Worm (Caenorhabditis elegans) whole organism, L2 larva: ENCODE results near the gene F17H10.1.
A peak's percentile ranks its signal among the peaks of the same experiment; 100 is the strongest.

Source experiments
- C34F6.9 ChIP-seq: fragments of 150-350 bp; optimal IDR thresholded peaks from 2 replicates; lab custom pipeline; 2014; ENCODE audit warnings: missing biosample characterization, missing genetic modification characterization
- F13H6.1 ChIP-seq: sonication (generic microtip); optimal IDR thresholded peaks from 2 replicates; lab custom pipeline; 2016; ENCODE audit warnings: missing genetic modification characterization, missing compliant biosample characterization
- R02D3.7 ChIP-seq: fragments of 150-350 bp; optimal IDR thresholded peaks from 2 replicates; lab custom pipeline; 2014; ENCODE audit warnings: missing biosample characterization, missing genetic modification characterization
- Y55F3AM.14 ChIP-seq: fragments of 200-800 bp; sonication (Bioruptor generic); optimal IDR thresholded peaks from 2 replicates; lab custom pipeline; 2018; ENCODE audit warnings: mild to moderate bottlenecking, missing genetic modification characterization, missing compliant biosample characterization
- ZK546.5 ChIP-seq: sonication (generic microtip); optimal IDR thresholded peaks from 2 replicates; lab custom pipeline; 2017; ENCODE audit warnings: missing biosample characterization, missing genetic modification characterization
- aly-2 ChIP-seq: fragments of 150-350 bp; optimal IDR thresholded peaks from 2 replicates; lab custom pipeline; 2014; ENCODE audit warnings: missing biosample characterization, missing genetic modification characterization
- ama-1 ChIP-seq: fragments of 150-350 bp; optimal IDR thresholded peaks from 2 replicates; lab custom pipeline; 2018; ENCODE audit warnings: inconsistent platforms
- blmp-1 ChIP-seq: sonication (generic microtip); optimal IDR thresholded peaks from 2 replicates; lab custom pipeline; 2017; ENCODE audit warnings: missing genetic modification characterization, mild to moderate bottlenecking, missing compliant biosample characterization, antibody characterized with exemption, moderate library complexity; ENCODE audit not compliant: insufficient read depth
- ceh-16 ChIP-seq: fragments of 150-350 bp; optimal IDR thresholded peaks from 2 replicates; lab custom pipeline; 2014; ENCODE audit warnings: missing biosample characterization, missing genetic modification characterization
- ceh-82 ChIP-seq: fragments of 150-350 bp; optimal IDR thresholded peaks from 2 replicates; lab custom pipeline; 2014; ENCODE audit warnings: missing biosample characterization, missing genetic modification characterization
- crh-2 ChIP-seq: sonication (generic microtip); optimal IDR thresholded peaks from 2 replicates; lab custom pipeline; 2017; ENCODE audit warnings: missing biosample characterization, missing genetic modification characterization
- dmd-4 ChIP-seq: sonication (generic microtip); optimal IDR thresholded peaks from 2 replicates; lab custom pipeline; 2017; ENCODE audit warnings: missing biosample characterization, missing genetic modification characterization
- lin-11 ChIP-seq: fragments of 150-350 bp; sonication (generic microtip); optimal IDR thresholded peaks from 2 replicates; lab custom pipeline; 2014; ENCODE audit warnings: missing biosample characterization, missing genetic modification characterization, inconsistent platforms, mixed read lengths
- lin-13 ChIP-seq: fragments of 150-350 bp; optimal IDR thresholded peaks from 2 replicates; lab custom pipeline; 2014; ENCODE audit warnings: missing biosample characterization, missing genetic modification reagents, missing genetic modification characterization
- lsy-2 ChIP-seq, 2 experiments: fragments of 150-350 bp in 1 of 2; sonication (generic microtip) in 1 of 2; optimal IDR thresholded peaks; 2 replicates each; lab custom pipeline; 2014 to 2017; ENCODE audit warnings: missing biosample characterization in 2 of 2, missing genetic modification characterization in 2 of 2
- mbf-1 ChIP-seq: sonication (generic microtip); optimal IDR thresholded peaks from 2 replicates; lab custom pipeline; 2017; ENCODE audit warnings: missing biosample characterization, missing genetic modification characterization
- mdl-1 ChIP-seq, 2 experiments: fragments of 150-350 bp in 1 of 2; sonication (generic microtip) in 1 of 2; optimal IDR thresholded peaks; 2 replicates each; lab custom pipeline; 2017; ENCODE audit warnings: missing biosample characterization in 2 of 2, missing genetic modification characterization in 2 of 2
- nhr-10 ChIP-seq: sonication (generic microtip); optimal IDR thresholded peaks from 2 replicates; lab custom pipeline; 2017; ENCODE audit warnings: missing biosample characterization, missing genetic modification characterization
- nhr-129 ChIP-seq: fragments of 150-350 bp; optimal IDR thresholded peaks from 2 replicates; lab custom pipeline; 2014; ENCODE audit warnings: missing biosample characterization, missing genetic modification characterization
- nhr-21 ChIP-seq: fragments of 150-350 bp; optimal IDR thresholded peaks from 2 replicates; lab custom pipeline; 2014; ENCODE audit warnings: missing biosample characterization, missing genetic modification characterization
- nhr-237 ChIP-seq: fragments of 150-350 bp; optimal IDR thresholded peaks from 2 replicates; lab custom pipeline; 2014; ENCODE audit warnings: missing biosample characterization, missing genetic modification characterization
- nhr-25 ChIP-seq: fragments of 150-350 bp; sonication (generic microtip); optimal IDR thresholded peaks from 3 replicates; lab custom pipeline; 2014; ENCODE audit warnings: missing biosample characterization, missing genetic modification characterization
- nhr-77 ChIP-seq: fragments of 150-350 bp; optimal IDR thresholded peaks from 2 replicates; lab custom pipeline; 2014; ENCODE audit warnings: missing biosample characterization, missing genetic modification characterization
- sma-3 ChIP-seq: sonication (generic microtip); optimal IDR thresholded peaks from 2 replicates; lab custom pipeline; 2016; ENCODE audit warnings: missing genetic modification reagents, missing genetic modification characterization, missing compliant biosample characterization
- snpc-4 ChIP-seq: fragments of 150-350 bp; optimal IDR thresholded peaks from 2 replicates; lab custom pipeline; 2014; ENCODE audit warnings: missing biosample characterization, missing genetic modification characterization
- unc-39 ChIP-seq: fragments of 150-350 bp; optimal IDR thresholded peaks from 2 replicates; lab custom pipeline; 2014; ENCODE audit warnings: missing biosample characterization, missing genetic modification characterization
- unc-55 ChIP-seq: fragments of 150-350 bp; sonication (generic microtip); optimal IDR thresholded peaks from 3 replicates; lab custom pipeline; 2014; ENCODE audit warnings: missing biosample characterization, missing genetic modification reagents, missing genetic modification characterization
- ztf-1 ChIP-seq: fragments of 200-800 bp; sonication (Bioruptor generic); conservative IDR thresholded peaks from 2 replicates; pipeline ENCODE4 v1.3.6; 2022; ENCODE audit warnings: missing genetic modification characterization, missing compliant biosample characterization

Gene F17H10.1

ce11 chrX:13145988-13146873, 41.2 kb downstream of the F17H10.1 start:
- TF ChIP-seq snpc-4 (tag; lab: Kevin White, UChicago) = no peak
- TF ChIP-seq nhr-25 (tag; lab: Kevin White, UChicago) = peak; percentile 20
- no peak for TF ChIP-seq nhr-129
- TF ChIP-seq blmp-1 = peak; percentile 93

- TF ChIP-seq aly-2 (tag; lab: Kevin White, UChicago) (no peak), lin-11 (tag; lab: Kevin White, UChicago) (peak; percentile 34), C34F6.9 (tag; lab: Kevin White, UChicago) (peak; percentile 23), lsy-2 (tag; optimal IDR thresholded peaks at IDR 0.05; lab: Kevin White, UChicago) (peak in 1 of 2 experiments; percentile 1), R02D3.7 (tag; lab: Kevin White, UChicago) (no peak), nhr-25 (tag; lab: Kevin White, UChicago) (peak; percentile 60), nhr-21 (tag; lab: Kevin White, UChicago) (peak; percentile 3), crh-2 (tag; lab: Kevin White, UChicago) (peak; percentile 24), F13H6.1 (tag; lab: Kevin White, UChicago) (peak; percentile 3), Y55F3AM.14 (GFP tag; lab: Kevin White, UChicago) (no peak), nhr-129 (peak; percentile 73)
- TF ChIP-seq, all 48 proteins: peak for 8
Observed at ce11 chrX:13147105-13147504, 42.1 kb downstream of the F17H10.1 start.

- TF ChIP-seq nhr-237 (no peak), nhr-10 (no peak), nhr-25 (tag; lab: Kevin White, UChicago) (no peak), unc-39 (tag; lab: Kevin White, UChicago) (no peak), lin-11 (tag; lab: Kevin White, UChicago) (no peak)
Observed at ce11 chrX:13154514-13154913, 49.5 kb downstream of the F17H10.1 start.

- TF ChIP-seq nhr-129 (no peak), mbf-1 (tag; lab: Kevin White, UChicago) (no peak), lsy-2 (tag; optimal IDR thresholded peaks at IDR 0.05; lab: Kevin White, UChicago) (no peak), lin-11 (tag; lab: Kevin White, UChicago) (no peak), blmp-1 (no peak), nhr-25 (tag; lab: Kevin White, UChicago) (no peak), sma-3 (GFP tag; lab: Kevin White, UChicago) (no peak), unc-55 (GFP tag; lab: Kevin White, UChicago) (no peak), aly-2 (tag; lab: Kevin White, UChicago) (no peak), lin-13 (GFP tag; lab: Kevin White, UChicago) (no peak), unc-39 (tag; lab: Kevin White, UChicago) (no peak), ceh-82 (tag; lab: Kevin White, UChicago) (no peak), dmd-4 (no peak), nhr-237 (no peak)
Observed at ce11 chrX:13155730-13156129, 50.7 kb downstream of the F17H10.1 start.

- no peak for TF ChIP-seq ceh-16 (tag; lab: Kevin White, UChicago)
- TF ChIP-seq mbf-1 (tag; lab: Kevin White, UChicago) = no peak
- no peak for TF ChIP-seq snpc-4 (tag; lab: Kevin White, UChicago)
- no peak for TF ChIP-seq nhr-10
- TF ChIP-seq R02D3.7 (tag; lab: Kevin White, UChicago) = no peak
- TF ChIP-seq nhr-25 (tag; lab: Kevin White, UChicago) = peak; percentile 5
- no peak for TF ChIP-seq dmd-4
- no peak for TF ChIP-seq nhr-77 (tag; lab: Kevin White, UChicago)
- TF ChIP-seq ZK546.5 (tag; lab: Kevin White, UChicago) = no peak
- TF ChIP-seq nhr-129 = peak; percentile 46
- no peak for TF ChIP-seq mdl-1 (tag; optimal IDR thresholded peaks at IDR 0.05; lab: Kevin White, UChicago)
- TF ChIP-seq F13H6.1 (tag; lab: Kevin White, UChicago) = no peak
- no peak for TF ChIP-seq blmp-1
- TF ChIP-seq ama-1 (lab: Kevin White, UChicago) = no peak
- no peak for TF ChIP-seq ztf-1 (GFP tag; lab: Robert Waterston, UW)
Observed at ce11 chrX:13157112-13157768, 52.2 kb downstream of the F17H10.1 start.
